Worm (Caenorhabditis elegans): ENCODE measurements around the gene str-136.

Gene str-136

ce11 chrV:8278830-8279229 is at the start of gene str-136:
Gene str-136, minus strand, starts transcription at chrV:8278930.
- TF ChIP-seq klf-2 (GFP tag; conservative IDR thresholded peaks at IDR 0.05) (no peak), tab-1 (GFP tag; IDR thresholded peaks at IDR 0.05) (no peak)

ce11 chrV:8327080-8327479 is 48.4 kb upstream of the str-136 start:
- TF ChIP-seq tab-1 (GFP tag; IDR thresholded peaks at IDR 0.05): no peak
- TF ChIP-seq cog-1 (tag; optimal IDR thresholded peaks at IDR 0.05): no peak
- TF ChIP-seq med-1 (GFP tag; optimal IDR thresholded peaks at IDR 0.05; ENCODE audit: insufficient read depth): no peak
- no peak for TF ChIP-seq T22C8.4 (GFP tag; IDR thresholded peaks at IDR 0.05)
- no peak for TF ChIP-seq ref-1 (GFP tag; conservative IDR thresholded peaks at IDR 0.05)
- TF ChIP-seq ztf-23 (GFP tag; IDR thresholded peaks at IDR 0.05): no peak
- no peak for TF ChIP-seq klf-2 (GFP tag; conservative IDR thresholded peaks at IDR 0.05)
- no peak for TF ChIP-seq ztf-29 (GFP tag; IDR thresholded peaks at IDR 0.05)
- no peak for TF ChIP-seq flt-1 (GFP tag; IDR thresholded peaks at IDR 0.05)

ce11 chrV:8325906-8326305 is 47.2 kb upstream of the str-136 start:
- TF ChIP-seq ref-1 (GFP tag; conservative IDR thresholded peaks at IDR 0.05) (no peak), T22C8.4 (GFP tag; IDR thresholded peaks at IDR 0.05) (no peak), ztf-29 (GFP tag; IDR thresholded peaks at IDR 0.05) (no peak), klf-2 (GFP tag; conservative IDR thresholded peaks at IDR 0.05) (no peak), cog-1 (tag; optimal IDR thresholded peaks at IDR 0.05) (no peak), med-1 (GFP tag; optimal IDR thresholded peaks at IDR 0.05; ENCODE audit: insufficient read depth) (no peak), ztf-23 (GFP tag; IDR thresholded peaks at IDR 0.05) (no peak), tab-1 (GFP tag; IDR thresholded peaks at IDR 0.05) (no peak), flt-1 (GFP tag; IDR thresholded peaks at IDR 0.05) (no peak)

- TF ChIP-seq cog-1 (tag; optimal IDR thresholded peaks at IDR 0.05): no peak
- no peak for TF ChIP-seq med-1 (GFP tag; optimal IDR thresholded peaks at IDR 0.05; ENCODE audit: insufficient read depth)
- no peak for TF ChIP-seq ztf-29 (GFP tag; IDR thresholded peaks at IDR 0.05)
- TF ChIP-seq klf-2 (GFP tag; conservative IDR thresholded peaks at IDR 0.05): no peak
- no peak for TF ChIP-seq tab-1 (GFP tag; IDR thresholded peaks at IDR 0.05)
- no peak for TF ChIP-seq flt-1 (GFP tag; IDR thresholded peaks at IDR 0.05)
- TF ChIP-seq T22C8.4 (GFP tag; IDR thresholded peaks at IDR 0.05): no peak
- TF ChIP-seq ztf-23 (GFP tag; IDR thresholded peaks at IDR 0.05): no peak
- no peak for TF ChIP-seq ref-1 (GFP tag; conservative IDR thresholded peaks at IDR 0.05)
Measured at ce11 chrV:8323545-8323944, 44.8 kb upstream of the str-136 start.

- TF ChIP-seq T22C8.4 (GFP tag; IDR thresholded peaks at IDR 0.05): no peak
Measured at ce11 chrV:8318135-8318534, 39.4 kb upstream of the str-136 start, which contains the start of gene clec-219. Gene clec-219, plus strand, starts transcription at chrV:8318435.

ce11 chrV:8314782-8315181 is 36.1 kb upstream of the str-136 start:
- TF ChIP-seq ztf-23 (GFP tag; IDR thresholded peaks at IDR 0.05) (peak; percentile 24; the same call in 1 of the 2 replicates), tab-1 (GFP tag; IDR thresholded peaks at IDR 0.05) (peak; percentile 44; the same call in 1 of the 2 replicates), flt-1 (GFP tag; IDR thresholded peaks at IDR 0.05) (peak; percentile 56), klf-2 (GFP tag; conservative IDR thresholded peaks at IDR 0.05) (peak; percentile 75)

- no peak for TF ChIP-seq T22C8.4 (GFP tag; IDR thresholded peaks at IDR 0.05)
Measured at ce11 chrV:8311210-8311609, 32.5 kb upstream of the str-136 start, which contains the start of gene W02D7.12. Gene W02D7.12, plus strand, starts transcription at chrV:8311510.

ce11 chrV:8307681-8308080 is 29.0 kb upstream of the str-136 start, which contains the start of gene clec-218:
Gene clec-218, plus strand, starts transcription at chrV:8307942.
- TF ChIP-seq ref-1 (GFP tag; conservative IDR thresholded peaks at IDR 0.05) (no peak), ztf-23 (GFP tag; IDR thresholded peaks at IDR 0.05) (no peak), flt-1 (GFP tag; IDR thresholded peaks at IDR 0.05) (no peak), tab-1 (GFP tag; IDR thresholded peaks at IDR 0.05) (no peak), cog-1 (tag; optimal IDR thresholded peaks at IDR 0.05) (no peak), klf-2 (GFP tag; conservative IDR thresholded peaks at IDR 0.05) (no peak), T22C8.4 (GFP tag; IDR thresholded peaks at IDR 0.05) (no peak), ztf-29 (GFP tag; IDR thresholded peaks at IDR 0.05) (no peak), med-1 (GFP tag; optimal IDR thresholded peaks at IDR 0.05; ENCODE audit: insufficient read depth) (no peak)

- no peak for TF ChIP-seq med-1 (GFP tag; optimal IDR thresholded peaks at IDR 0.05; ENCODE audit: insufficient read depth)
- no peak for TF ChIP-seq T22C8.4 (GFP tag; IDR thresholded peaks at IDR 0.05)
- no peak for TF ChIP-seq tab-1 (GFP tag; IDR thresholded peaks at IDR 0.05)
- TF ChIP-seq ref-1 (GFP tag; conservative IDR thresholded peaks at IDR 0.05): no peak
- no peak for TF ChIP-seq ztf-29 (GFP tag; IDR thresholded peaks at IDR 0.05)
- TF ChIP-seq ztf-23 (GFP tag; IDR thresholded peaks at IDR 0.05): no peak
- no peak for TF ChIP-seq klf-2 (GFP tag; conservative IDR thresholded peaks at IDR 0.05)
- no peak for TF ChIP-seq flt-1 (GFP tag; IDR thresholded peaks at IDR 0.05)
- no peak for TF ChIP-seq cog-1 (tag; optimal IDR thresholded peaks at IDR 0.05)
Measured at ce11 chrV:8307013-8307412, 28.3 kb upstream of the str-136 start.

- TF ChIP-seq ref-1 (GFP tag; conservative IDR thresholded peaks at IDR 0.05): no peak
- no peak for TF ChIP-seq flt-1 (GFP tag; IDR thresholded peaks at IDR 0.05)
- no peak for TF ChIP-seq T22C8.4 (GFP tag; IDR thresholded peaks at IDR 0.05)
- TF ChIP-seq cog-1 (tag; optimal IDR thresholded peaks at IDR 0.05): no peak
- no peak for TF ChIP-seq ztf-23 (GFP tag; IDR thresholded peaks at IDR 0.05)
- TF ChIP-seq klf-2 (GFP tag; conservative IDR thresholded peaks at IDR 0.05): no peak
- TF ChIP-seq ztf-29 (GFP tag; IDR thresholded peaks at IDR 0.05): no peak
- TF ChIP-seq tab-1 (GFP tag; IDR thresholded peaks at IDR 0.05): no peak
- TF ChIP-seq med-1 (GFP tag; optimal IDR thresholded peaks at IDR 0.05; ENCODE audit: insufficient read depth): no peak
Measured at ce11 chrV:8306366-8306765, 27.6 kb upstream of the str-136 start, which contains the start of gene W02D7.8. Gene W02D7.8, minus strand, starts transcription at chrV:8306466.

- no peak for TF ChIP-seq ztf-29 (GFP tag; IDR thresholded peaks at IDR 0.05)
- TF ChIP-seq tab-1 (GFP tag; IDR thresholded peaks at IDR 0.05): no peak
- no peak for TF ChIP-seq klf-2 (GFP tag; conservative IDR thresholded peaks at IDR 0.05)
- TF ChIP-seq ref-1 (GFP tag; conservative IDR thresholded peaks at IDR 0.05): no peak
- no peak for TF ChIP-seq cog-1 (tag; optimal IDR thresholded peaks at IDR 0.05)
- TF ChIP-seq flt-1 (GFP tag; IDR thresholded peaks at IDR 0.05): no peak
- TF ChIP-seq T22C8.4 (GFP tag; IDR thresholded peaks at IDR 0.05): no peak
- no peak for TF ChIP-seq med-1 (GFP tag; optimal IDR thresholded peaks at IDR 0.05; ENCODE audit: insufficient read depth)
- no peak for TF ChIP-seq ztf-23 (GFP tag; IDR thresholded peaks at IDR 0.05)
Measured at ce11 chrV:8305940-8306339, 27.2 kb upstream of the str-136 start.

All from whole organism, midembryonic.